Fruit fly (Drosophila melanogaster): ENCODE data around the gene Spase22-23.
A peak's percentile ranks its signal among the peaks of the same experiment; 100 is the strongest.

Gene Spase22-23

DNA sequence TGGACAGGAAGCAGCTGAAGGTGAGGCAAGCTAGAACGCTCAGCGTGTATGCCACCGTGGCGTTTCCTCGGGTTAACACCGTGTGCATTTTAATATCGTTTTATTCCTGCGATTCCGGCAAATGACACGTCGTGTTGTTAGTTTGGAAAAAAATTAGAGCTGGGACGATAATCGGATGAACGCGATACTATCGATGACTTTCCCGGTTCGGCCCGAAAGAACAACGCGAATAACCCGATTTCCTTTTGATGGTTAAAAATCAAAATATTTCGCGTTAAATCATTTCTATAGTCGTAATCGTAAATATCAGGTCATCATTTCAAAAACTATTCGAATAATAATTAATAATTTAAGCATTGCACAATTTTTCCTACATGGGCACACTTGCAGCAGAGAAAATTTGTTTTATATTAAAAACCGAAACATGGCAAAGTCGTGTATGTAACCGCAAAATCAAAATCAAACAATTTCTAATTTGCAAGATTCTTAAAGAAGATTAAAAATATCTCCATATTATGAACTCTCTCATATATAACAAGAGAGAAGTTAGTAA is at the start of gene Spase22-23:
Gene Spase22-23, minus strand, starts transcription at position 166 of the 553 bp plus-strand sequence.
- no peak for TF ChIP-seq EcR (GFP tag; optimal IDR thresholded peaks at IDR 0.05)

DNA sequence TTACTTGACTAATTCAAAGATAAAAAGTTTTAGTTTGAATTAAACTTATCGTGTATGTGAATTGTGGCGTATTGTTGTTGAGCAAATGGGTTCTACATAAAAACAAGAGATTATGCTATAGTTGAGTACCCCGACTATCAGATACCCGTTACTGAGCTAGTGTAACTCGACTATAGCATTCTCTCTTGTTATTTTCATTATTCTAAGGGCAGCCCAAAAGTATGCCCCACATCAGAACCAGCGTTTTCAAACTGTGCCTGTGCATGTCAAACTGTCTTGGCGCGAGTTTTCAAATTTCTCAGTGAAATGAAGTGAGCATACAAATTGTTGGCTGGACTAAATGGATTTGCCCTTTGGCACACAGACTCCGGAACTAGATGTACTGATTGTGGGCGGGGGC is 49.5 kb upstream of the Spase22-23 start, which contains the start of gene shps:
Gene shps, plus strand, starts transcription at position 282 of the 400 bp plus-strand sequence.
- no peak for TF ChIP-seq usp (GFP tag; optimal IDR thresholded peaks at IDR 0.05)
- no peak for TF ChIP-seq pan (optimal IDR thresholded peaks at IDR 0.05)
- TF ChIP-seq EcR (GFP tag; optimal IDR thresholded peaks at IDR 0.05) = no peak
- TF ChIP-seq Dll (optimal IDR thresholded peaks at IDR 0.05) = no peak
- no peak for TF ChIP-seq CG8478 (optimal IDR thresholded peaks at IDR 0.05)
- TF ChIP-seq psq (optimal IDR thresholded peaks at IDR 0.05) = no peak

DNA sequence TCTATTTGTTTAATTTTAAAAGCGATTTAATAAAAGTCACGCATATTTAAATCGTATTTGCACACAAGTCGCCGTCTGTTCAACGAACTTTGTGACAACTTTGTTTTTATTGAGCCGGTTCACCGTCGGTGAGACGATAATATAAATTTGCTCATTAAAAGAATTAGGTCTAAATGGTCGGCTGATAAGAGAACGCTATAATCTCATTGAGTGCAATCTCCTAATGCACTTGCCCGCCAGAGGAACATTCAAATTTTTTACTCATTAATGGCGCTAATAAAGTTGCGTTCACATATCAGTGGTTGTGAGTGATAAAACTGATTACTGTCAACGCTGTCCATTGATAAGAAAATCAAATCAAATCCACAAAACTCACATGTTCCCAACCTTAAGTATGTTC is 48.9 kb upstream of the Spase22-23 start:
- TF ChIP-seq CG8478 (optimal IDR thresholded peaks at IDR 0.05) (no peak), psq (optimal IDR thresholded peaks at IDR 0.05) (no peak), EcR (GFP tag; optimal IDR thresholded peaks at IDR 0.05) (no peak), usp (GFP tag; optimal IDR thresholded peaks at IDR 0.05) (no peak), pan (optimal IDR thresholded peaks at IDR 0.05) (no peak), Dll (optimal IDR thresholded peaks at IDR 0.05) (no peak)

DNA sequence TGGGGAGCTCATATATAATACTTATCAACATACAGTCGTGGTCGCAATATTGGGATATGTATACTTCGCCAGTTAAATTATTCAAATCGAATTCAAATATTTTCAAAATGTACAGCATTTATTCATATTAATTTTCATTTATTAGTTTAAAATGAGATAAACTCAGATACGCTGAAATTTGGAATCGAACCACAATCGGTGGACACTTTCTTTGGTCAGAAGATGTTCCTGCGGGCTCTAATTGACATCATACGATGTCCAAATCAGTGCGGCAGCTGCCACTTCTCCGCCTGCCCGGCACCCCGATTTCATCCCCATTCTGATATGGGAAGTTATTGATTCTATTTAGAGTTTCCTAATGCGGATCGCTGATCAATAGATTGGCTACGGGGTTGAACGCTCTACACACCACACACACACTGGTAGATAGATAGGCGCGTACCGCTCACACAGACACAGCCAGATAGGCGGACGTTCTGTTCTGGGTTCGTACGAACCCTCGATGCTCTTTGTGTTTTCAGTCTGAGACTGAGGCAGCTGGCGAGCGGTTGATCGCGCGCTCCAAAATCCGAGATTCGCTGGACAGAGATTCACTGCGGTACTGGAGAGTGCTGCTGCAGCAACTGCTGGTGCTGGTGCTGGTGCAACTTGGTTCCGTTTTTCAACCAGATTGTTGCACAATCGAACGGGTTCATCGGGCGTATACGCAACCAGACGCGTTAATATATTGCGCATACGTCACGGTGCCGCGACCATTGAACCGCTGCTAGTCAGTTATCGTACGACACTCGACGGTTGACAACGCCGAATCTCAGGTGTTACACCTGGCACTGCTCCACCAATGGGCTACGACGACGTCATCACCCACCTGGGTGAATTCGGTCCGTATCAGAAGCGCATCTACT is 46.5 kb upstream of the Spase22-23 start, which contains the start of gene Orct:
Gene Orct, plus strand, starts transcription at position 157 of the 905 bp plus-strand sequence.
- TF ChIP-seq EcR (GFP tag; optimal IDR thresholded peaks at IDR 0.05) (peak in 1 of 2 experiments; percentile 19), psq (optimal IDR thresholded peaks at IDR 0.05) (no peak)

DNA sequence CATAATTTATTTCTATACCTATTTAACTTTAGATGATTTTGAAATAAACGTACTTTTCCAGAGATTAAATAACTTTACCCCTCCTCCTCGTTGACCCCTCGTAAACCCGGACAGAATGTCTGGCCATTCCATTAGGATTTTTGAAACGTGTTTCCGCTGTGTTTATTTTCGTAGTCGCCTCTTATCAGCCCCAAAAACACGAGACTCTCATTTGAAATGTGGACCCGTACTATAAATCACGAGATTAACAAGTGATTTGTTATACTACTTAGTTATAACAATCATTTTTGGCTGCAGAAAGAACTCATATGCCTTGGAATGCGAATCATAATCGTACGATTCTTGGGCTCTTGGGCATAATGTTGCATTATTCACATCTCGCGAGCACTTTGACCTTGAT is 45.6 kb upstream of the Spase22-23 start:
- TF ChIP-seq Dll (optimal IDR thresholded peaks at IDR 0.05) (no peak), pan (optimal IDR thresholded peaks at IDR 0.05) (no peak), usp (GFP tag; optimal IDR thresholded peaks at IDR 0.05) (no peak), psq (optimal IDR thresholded peaks at IDR 0.05) (no peak), CG8478 (optimal IDR thresholded peaks at IDR 0.05) (no peak), EcR (GFP tag; optimal IDR thresholded peaks at IDR 0.05) (no peak)

DNA sequence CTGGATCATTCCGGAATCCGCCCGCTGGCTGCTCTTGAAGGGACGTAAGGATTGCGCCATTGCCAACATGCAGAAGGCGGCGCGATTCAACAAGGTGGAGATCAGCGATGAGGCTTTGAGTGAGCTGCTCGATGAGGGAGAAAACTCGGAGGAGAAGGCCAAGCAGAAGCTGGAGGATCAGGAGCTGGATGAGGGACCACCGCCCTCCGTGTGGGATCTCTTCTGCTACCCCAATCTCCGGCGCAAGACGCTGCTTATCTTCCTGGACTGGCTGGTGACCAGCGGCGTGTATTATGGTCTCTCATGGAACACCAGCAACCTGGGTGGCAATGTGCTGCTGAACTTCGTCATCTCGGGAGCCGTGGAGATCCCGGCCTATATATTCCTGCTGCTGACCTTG is 44.4 kb upstream of the Spase22-23 start:
- TF ChIP-seq psq (optimal IDR thresholded peaks at IDR 0.05) = no peak
- no peak for TF ChIP-seq Dll (optimal IDR thresholded peaks at IDR 0.05)
- TF ChIP-seq EcR (GFP tag; optimal IDR thresholded peaks at IDR 0.05) = no peak
- no peak for TF ChIP-seq pan (optimal IDR thresholded peaks at IDR 0.05)
- no peak for TF ChIP-seq CG8478 (optimal IDR thresholded peaks at IDR 0.05)
- TF ChIP-seq usp (GFP tag; optimal IDR thresholded peaks at IDR 0.05) = no peak

DNA sequence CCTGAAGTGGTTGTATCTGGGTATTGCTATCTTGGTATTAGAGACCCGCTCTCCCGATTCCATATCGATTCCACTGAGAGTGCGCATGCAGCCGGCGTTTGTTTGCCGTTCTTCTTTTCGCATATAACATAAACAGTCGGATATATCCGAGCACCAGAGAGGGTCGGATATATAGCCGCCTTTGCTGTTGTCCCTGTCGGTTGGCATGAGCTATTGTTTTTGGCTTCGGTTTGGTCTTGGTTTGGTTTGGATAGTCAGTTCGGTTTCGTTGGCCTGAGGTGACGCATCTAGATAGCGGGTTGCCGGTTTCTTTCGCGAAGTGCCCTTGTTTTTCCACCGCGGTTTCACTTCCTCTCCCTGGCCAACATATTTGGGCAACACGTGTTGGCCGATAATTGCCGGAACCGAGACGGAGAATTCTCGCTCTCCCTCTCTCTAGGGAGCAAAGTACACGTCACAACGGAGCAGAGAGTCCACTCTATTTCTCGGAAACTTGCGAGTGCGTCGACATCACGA is 43.0 kb upstream of the Spase22-23 start, which contains the start of gene Orct2:
Gene Orct2, plus strand, starts transcription at position 255 of the 516 bp plus-strand sequence.
- TF ChIP-seq psq (optimal IDR thresholded peaks at IDR 0.05) = no peak
- TF ChIP-seq EcR (GFP tag; optimal IDR thresholded peaks at IDR 0.05) = no peak
- peak; percentile 34 for TF ChIP-seq Dll (optimal IDR thresholded peaks at IDR 0.05)

DNA sequence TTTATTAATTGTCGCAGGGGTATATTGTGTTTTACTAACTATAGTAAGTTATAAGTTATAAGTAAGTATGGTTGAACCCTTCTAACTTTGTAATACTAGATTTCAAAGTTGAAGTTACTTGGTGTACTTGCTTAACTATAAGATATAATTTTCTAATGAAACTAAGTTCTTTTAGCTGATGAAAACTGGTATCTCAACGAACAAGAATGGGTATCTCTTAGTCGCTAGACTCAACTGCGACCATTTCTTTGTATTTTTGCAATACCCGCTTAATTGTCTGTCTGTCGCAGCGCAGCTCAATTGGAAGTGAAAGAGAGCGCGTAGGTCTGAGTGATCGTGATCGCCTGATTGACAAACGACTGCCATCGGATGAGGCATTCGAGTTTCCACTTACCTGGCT is 42.4 kb upstream of the Spase22-23 start:
- TF ChIP-seq usp (GFP tag; optimal IDR thresholded peaks at IDR 0.05) (no peak), pan (optimal IDR thresholded peaks at IDR 0.05) (no peak), EcR (GFP tag; optimal IDR thresholded peaks at IDR 0.05) (no peak), CG8478 (optimal IDR thresholded peaks at IDR 0.05) (no peak), Dll (optimal IDR thresholded peaks at IDR 0.05) (no peak), psq (optimal IDR thresholded peaks at IDR 0.05) (no peak)

DNA sequence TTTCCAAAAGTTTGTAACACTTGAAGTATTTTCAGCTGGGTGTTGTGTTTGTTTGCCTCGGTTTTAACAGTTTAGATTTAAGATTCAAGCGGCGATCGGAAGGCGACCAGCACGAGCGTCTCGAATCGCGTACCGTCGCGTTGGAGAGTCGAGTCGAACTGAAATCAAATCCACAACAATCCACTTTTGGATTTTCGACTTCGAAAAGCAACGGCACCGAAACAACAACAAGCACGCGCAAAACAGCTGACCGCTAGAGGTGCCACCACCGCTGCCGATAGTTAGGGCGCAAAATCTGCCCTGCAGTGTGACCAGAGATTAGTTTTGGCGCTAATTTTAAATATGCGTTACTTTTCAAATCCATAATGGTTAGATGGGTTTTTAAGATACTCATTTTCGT is 41.2 kb upstream of the Spase22-23 start, which contains the start of gene jar:
Gene jar, minus strand, starts transcription at position 163 of the 400 bp plus-strand sequence.
- no peak for TF ChIP-seq pan (optimal IDR thresholded peaks at IDR 0.05)
- TF ChIP-seq CG8478 (optimal IDR thresholded peaks at IDR 0.05) = no peak
- no peak for TF ChIP-seq Dll (optimal IDR thresholded peaks at IDR 0.05)
- no peak for TF ChIP-seq psq (optimal IDR thresholded peaks at IDR 0.05)
- no peak for TF ChIP-seq usp (GFP tag; optimal IDR thresholded peaks at IDR 0.05)
- TF ChIP-seq EcR (GFP tag; optimal IDR thresholded peaks at IDR 0.05) = no peak

DNA sequence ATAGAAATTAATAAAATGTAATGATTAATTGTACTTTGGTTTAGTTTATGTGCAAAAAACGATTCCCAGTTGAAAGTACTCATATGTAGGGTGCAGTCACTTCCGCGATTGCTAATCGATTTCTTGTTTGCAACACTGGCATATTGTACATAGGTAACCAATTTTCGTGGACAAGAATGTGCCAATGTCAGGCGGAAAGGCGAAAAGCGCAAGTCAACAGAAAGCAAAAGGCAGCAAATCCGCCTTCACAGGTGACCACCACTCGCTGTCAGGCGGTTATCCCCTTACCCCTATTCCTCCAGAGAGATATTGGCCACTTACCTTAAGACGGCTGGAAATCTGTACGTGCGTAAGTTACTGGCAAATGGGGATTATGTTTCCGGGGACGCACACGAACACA is 40.7 kb upstream of the Spase22-23 start:
- TF ChIP-seq Dll (optimal IDR thresholded peaks at IDR 0.05) = no peak
- no peak for TF ChIP-seq CG8478 (optimal IDR thresholded peaks at IDR 0.05)
- no peak for TF ChIP-seq psq (optimal IDR thresholded peaks at IDR 0.05)
- no peak for TF ChIP-seq pan (optimal IDR thresholded peaks at IDR 0.05)
- TF ChIP-seq EcR (GFP tag; optimal IDR thresholded peaks at IDR 0.05) = no peak
- no peak for TF ChIP-seq usp (GFP tag; optimal IDR thresholded peaks at IDR 0.05)

DNA sequence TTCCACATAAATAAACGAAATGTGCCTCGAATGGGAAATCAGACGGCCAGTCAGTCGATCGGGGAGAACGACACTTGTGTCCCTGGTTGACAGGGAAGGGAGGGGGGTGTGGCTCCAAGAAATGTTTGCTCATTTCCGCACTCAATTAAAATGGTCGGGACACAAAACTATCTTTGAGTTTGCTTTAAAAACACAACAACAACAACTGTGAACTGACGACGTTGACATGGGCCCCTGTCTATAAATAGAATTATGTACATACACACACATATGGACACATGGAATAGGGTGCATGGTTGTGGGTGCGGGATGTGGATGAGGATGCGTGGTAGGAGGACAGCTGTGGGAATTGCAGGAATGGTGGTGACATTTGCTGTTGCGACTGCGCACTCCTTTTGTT is 40.2 kb upstream of the Spase22-23 start:
- TF ChIP-seq EcR (GFP tag; optimal IDR thresholded peaks at IDR 0.05) (peak in 1 of 2 experiments; percentile 18), pan (optimal IDR thresholded peaks at IDR 0.05) (no peak)

DNA sequence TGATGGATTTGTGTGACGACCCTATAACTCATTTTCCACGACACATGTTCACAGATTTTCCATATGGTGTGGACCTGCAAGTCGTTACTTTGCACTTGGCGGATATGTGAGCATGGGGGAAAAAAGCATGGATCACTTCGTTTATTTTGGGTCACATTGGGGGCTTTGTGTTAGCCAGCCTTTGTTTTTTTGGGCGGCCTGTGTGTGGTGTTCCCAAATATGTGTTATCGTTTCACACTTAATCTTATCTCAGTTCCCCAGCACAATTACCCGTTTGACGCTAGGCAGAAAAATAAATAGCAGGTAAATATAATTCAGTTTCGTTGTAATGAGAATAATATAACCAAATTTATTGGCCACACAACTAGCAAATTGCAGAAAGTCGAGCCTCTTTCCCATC is 38.5 kb upstream of the Spase22-23 start:
- TF ChIP-seq EcR (GFP tag; optimal IDR thresholded peaks at IDR 0.05) = no peak
- no peak for TF ChIP-seq pan (optimal IDR thresholded peaks at IDR 0.05)
- TF ChIP-seq CG8478 (optimal IDR thresholded peaks at IDR 0.05) = no peak
- TF ChIP-seq psq (optimal IDR thresholded peaks at IDR 0.05) = no peak
- TF ChIP-seq usp (GFP tag; optimal IDR thresholded peaks at IDR 0.05) = no peak
- TF ChIP-seq Dll (optimal IDR thresholded peaks at IDR 0.05) = no peak
